Worm (Caenorhabditis elegans) whole organism, L1 larva: ENCODE results near the gene pafo-1.

Experiments used
- aha-1 ChIP-seq: fragments of 150-350 bp; optimal IDR thresholded peaks from 2 replicates; lab custom pipeline; 2014; ENCODE audit warnings: missing biosample characterization, missing genetic modification characterization
- blmp-1 ChIP-seq: fragments of 150-350 bp; optimal IDR thresholded peaks from 2 replicates; lab custom pipeline; 2014; ENCODE audit warnings: missing biosample characterization, missing genetic modification characterization
- ceh-88 ChIP-seq: fragments of 200-800 bp; sonication (Bioruptor generic); IDR thresholded peaks from 2 replicates; pipeline ENCODE4 v1.3.6; 2022; ENCODE audit warnings: missing genetic modification characterization, missing compliant biosample characterization
- dpl-1 ChIP-seq, 3 experiments: fragments of 150-350 bp in 2 of 3; sonication (generic microtip) in 1 of 3; optimal IDR thresholded peaks; 2 replicates each; lab custom pipeline; 2014 to 2017; ENCODE audit warnings: missing biosample characterization in 3 of 3, missing genetic modification characterization in 3 of 3, missing genetic modification reagents in 3 of 3
- dsc-1 ChIP-seq: sonication (generic microtip); optimal IDR thresholded peaks from 2 replicates; lab custom pipeline; 2016; ENCODE audit warnings: mild to moderate bottlenecking, missing genetic modification characterization, missing compliant biosample characterization
- efl-1 ChIP-seq, 4 experiments: fragments of 150-350 bp; optimal IDR thresholded peaks in 3 of 4; peaks in 1 of 4; 1 replicate in 1 of 4; 2 replicates in 3 of 4; lab custom pipeline; 2014; ENCODE audit warnings: missing biosample characterization in 2 of 4, missing genetic modification characterization in 2 of 4, missing genetic modification reagents in 2 of 4
- efl-3 ChIP-seq: fragments of 200-800 bp; sonication (Bioruptor generic); optimal IDR thresholded peaks from 2 replicates; lab custom pipeline; 2018; ENCODE audit warnings: mild to moderate bottlenecking, missing genetic modification characterization, missing compliant biosample characterization
- egl-13 ChIP-seq: sonication (generic microtip); optimal IDR thresholded peaks from 2 replicates; lab custom pipeline; 2016; ENCODE audit warnings: missing genotype, missing genetic modification reagents, missing genetic modification characterization, missing compliant biosample characterization
- egl-27 ChIP-seq, 2 experiments: fragments of 150-350 bp in 1 of 2; sonication (generic microtip); optimal IDR thresholded peaks; 3 replicates each; lab custom pipeline; 2017 to 2018; ENCODE audit warnings: missing biosample characterization in 2 of 2, missing genetic modification characterization in 2 of 2, missing genetic modification reagents in 2 of 2
- elt-2 ChIP-seq: sonication (generic microtip); optimal IDR thresholded peaks from 2 replicates; lab custom pipeline; 2016; ENCODE audit warnings: missing genetic modification characterization, mild to moderate bottlenecking, inconsistent platforms, missing compliant biosample characterization, missing genetic modification reagents
- elt-3 ChIP-seq, 6 experiments: fragments of 150-350 bp in 1 of 6; sonication (generic microtip); optimal IDR thresholded peaks; 2 replicates each; lab custom pipeline; 2017 to 2018; ENCODE audit warnings: missing biosample characterization in 6 of 6, missing genetic modification characterization in 6 of 6, inconsistent platforms in 1 of 6
- fkh-10 ChIP-seq: sonication (generic microtip); optimal IDR thresholded peaks from 2 replicates; lab custom pipeline; 2017; ENCODE audit warnings: missing biosample characterization, missing genetic modification reagents, missing genetic modification characterization
- fkh-4 ChIP-seq: sonication (generic microtip); optimal IDR thresholded peaks from 2 replicates; lab custom pipeline; 2016; ENCODE audit warnings: missing compliant biosample characterization, missing genetic modification characterization, borderline replicate concordance
- grh-1 ChIP-seq: fragments of 200-800 bp; sonication (Bioruptor generic); IDR thresholded peaks from 2 replicates; pipeline ENCODE4 v1.3.6; 2022; ENCODE audit warnings: missing genetic modification reagents, missing genetic modification characterization, missing compliant biosample characterization
- hlh-4 ChIP-seq: sonication (generic microtip); optimal IDR thresholded peaks from 2 replicates; lab custom pipeline; 2016; ENCODE audit warnings: mild to moderate bottlenecking, missing genetic modification characterization, missing compliant biosample characterization
- irx-1 ChIP-seq: sonication (generic microtip); optimal IDR thresholded peaks from 2 replicates; lab custom pipeline; 2016; ENCODE audit warnings: missing genetic modification characterization, missing compliant biosample characterization
- lin-14 ChIP-seq: fragments of 200-800 bp; sonication (Bioruptor generic); optimal IDR thresholded peaks from 2 replicates; lab custom pipeline; 2018; ENCODE audit warnings: mild to moderate bottlenecking, missing genetic modification characterization, moderate library complexity, missing compliant biosample characterization
- lin-35 ChIP-seq, 2 experiments: fragments of 150-350 bp; optimal IDR thresholded peaks; 2 replicates each; lab custom pipeline; 2014; ENCODE audit warnings: missing biosample characterization in 2 of 2, missing genetic modification characterization in 2 of 2, missing genetic modification reagents in 2 of 2
- lir-3 ChIP-seq: sonication (generic microtip); optimal IDR thresholded peaks from 2 replicates; lab custom pipeline; 2016; ENCODE audit warnings: mild to moderate bottlenecking, missing genetic modification characterization, moderate library complexity, missing compliant biosample characterization; ENCODE audit not compliant: poor library complexity
- lsy-2 ChIP-seq, 2 experiments: fragments of 150-350 bp; optimal IDR thresholded peaks; 2 replicates each; lab custom pipeline; 2014; ENCODE audit warnings: missing biosample characterization in 2 of 2, missing genetic modification characterization in 2 of 2
- mab-9 ChIP-seq: fragments of 200-800 bp; sonication (Bioruptor generic); IDR thresholded peaks from 2 replicates; pipeline ENCODE4 v1.3.6; 2022; ENCODE audit warnings: missing genetic modification reagents, missing genetic modification characterization, missing compliant biosample characterization
- mdl-1 ChIP-seq, 2 experiments: fragments of 150-350 bp; optimal IDR thresholded peaks; 2 replicates each; lab custom pipeline; 2014 to 2017; ENCODE audit warnings: missing biosample characterization in 2 of 2, missing genetic modification characterization in 2 of 2, inconsistent platforms in 1 of 2
- nhr-71 ChIP-seq: sonication (generic microtip); optimal IDR thresholded peaks from 2 replicates; lab custom pipeline; 2016; ENCODE audit warnings: mild to moderate bottlenecking, missing genetic modification characterization, moderate library complexity, missing compliant biosample characterization
- nhr-77 ChIP-seq: fragments of 150-350 bp; optimal IDR thresholded peaks from 2 replicates; lab custom pipeline; 2014; ENCODE audit warnings: missing biosample characterization, missing genetic modification characterization
- nhr-84 ChIP-seq: sonication (generic microtip); optimal IDR thresholded peaks from 2 replicates; lab custom pipeline; 2017; ENCODE audit warnings: missing biosample characterization, missing genetic modification characterization
- nhr-85 ChIP-seq: sonication (generic microtip); peaks from one replicate; lab custom pipeline; 2016; ENCODE audit warnings: missing genetic modification characterization, inconsistent platforms, missing compliant biosample characterization
- pax-3 ChIP-seq: fragments of 200-800 bp; sonication (Bioruptor generic); optimal IDR thresholded peaks from 2 replicates; lab custom pipeline; 2018; ENCODE audit warnings: mild to moderate bottlenecking, missing genetic modification characterization, moderate library complexity, missing compliant biosample characterization
- sup-37 ChIP-seq: fragments of 200-800 bp; sonication (Bioruptor generic); optimal IDR thresholded peaks from 2 replicates; lab custom pipeline; 2018; ENCODE audit warnings: mild to moderate bottlenecking, missing genetic modification characterization, missing compliant biosample characterization
- unc-62 ChIP-seq: fragments of 150-350 bp; optimal IDR thresholded peaks from 2 replicates; lab custom pipeline; 2014; ENCODE audit warnings: missing biosample characterization, missing genetic modification reagents, missing genetic modification characterization
- unc-86 ChIP-seq: sonication (generic microtip); optimal IDR thresholded peaks from 2 replicates; lab custom pipeline; 2016; ENCODE audit warnings: missing genetic modification characterization, missing compliant biosample characterization
- xbp-1 ChIP-seq: sonication (generic microtip); optimal IDR thresholded peaks from 2 replicates; lab custom pipeline; 2016; ENCODE audit warnings: missing genetic modification characterization, missing compliant biosample characterization
- zag-1 ChIP-seq: fragments of 150-350 bp; optimal IDR thresholded peaks from 2 replicates; lab custom pipeline; 2014; ENCODE audit warnings: missing biosample characterization, missing genetic modification characterization

The pafo-1 gene

ce11 chrV:11497475-11497874 lies 24.0 kb upstream of the pafo-1 start:
- TF ChIP-seq elt-3 (tag; optimal IDR thresholded peaks at IDR 0.05; lab: Kevin White, UChicago) (no peak), elt-2 (tag; lab: Kevin White, UChicago) (no peak), pax-3 (no peak), fkh-10 (GFP tag; lab: Kevin White, UChicago) (no peak), sup-37 (GFP tag; lab: Kevin White, UChicago) (no peak), efl-3 (GFP tag; lab: Kevin White, UChicago) (no peak)

ce11 chrV:11499786-11500185 lies 21.7 kb upstream of the pafo-1 start:
- TF ChIP-seq aha-1 (tag; lab: Kevin White, UChicago), result no peak
- TF ChIP-seq lin-14 (GFP tag; lab: Kevin White, UChicago), result peak; percentile 48
- TF ChIP-seq nhr-71 (tag; lab: Kevin White, UChicago), result no peak
- TF ChIP-seq egl-27 (tag; optimal IDR thresholded peaks at IDR 0.05; lab: Kevin White, UChicago), result no peak
- TF ChIP-seq mab-9 (GFP tag; lab: Robert Waterston, UW), result no peak
- no peak for TF ChIP-seq mdl-1 (tag; optimal IDR thresholded peaks at IDR 0.05; lab: Kevin White, UChicago)
- no peak for TF ChIP-seq fkh-4 (tag; lab: Kevin White, UChicago)
- peak; percentile 40 for TF ChIP-seq blmp-1 (tag; lab: Kevin White, UChicago)
- TF ChIP-seq lir-3 (tag; lab: Kevin White, UChicago), result no peak
- TF ChIP-seq unc-62, result no peak
- no peak for TF ChIP-seq zag-1
- no peak for TF ChIP-seq egl-13
- TF ChIP-seq fkh-10 (GFP tag; lab: Kevin White, UChicago), result no peak
- no peak for TF ChIP-seq irx-1 (tag; lab: Kevin White, UChicago)
- TF ChIP-seq hlh-4 (tag; lab: Kevin White, UChicago), result no peak

- peak; percentile 33 for TF ChIP-seq blmp-1 (tag; lab: Kevin White, UChicago)
- TF ChIP-seq unc-86 (tag; lab: Kevin White, UChicago), result no peak
- TF ChIP-seq nhr-77 (tag; lab: Kevin White, UChicago), result no peak
- TF ChIP-seq unc-62, result no peak
- no peak for TF ChIP-seq efl-1 (optimal IDR thresholded peaks at IDR 0.05; lab: Kevin White, UChicago)
- TF ChIP-seq efl-1 (GFP tag; optimal IDR thresholded peaks at IDR 0.05 in 1 of 2; lab: Kevin White, UChicago), result peak in 1 of 2 experiments; percentile 64
- TF ChIP-seq nhr-84, result no peak
- no peak for TF ChIP-seq nhr-71 (tag; lab: Kevin White, UChicago)
Measured at ce11 chrV:11500980-11501379, 20.5 kb upstream of the pafo-1 start.

ce11 chrV:11503081-11503751 lies 18.3 kb upstream of the pafo-1 start, which contains the start of gene C55A6.12:
Gene C55A6.12 (minus strand): TSS chrV:11503131.
- TF ChIP-seq nhr-85 (peak; percentile 28), dpl-1 (GFP tag; optimal IDR thresholded peaks at IDR 0.05; lab: Kevin White, UChicago) (peak; percentile 27 to 68 (median 65)), ceh-88 (no peak), grh-1 (GFP tag; lab: Robert Waterston, UW) (peak; percentile 49; the same call in 1 of the 2 replicates), efl-1 (optimal IDR thresholded peaks at IDR 0.05; lab: Kevin White, UChicago) (peak in 1 of 2 experiments; percentile 74), efl-1 (GFP tag; optimal IDR thresholded peaks at IDR 0.05 in 1 of 2; lab: Kevin White, UChicago) (peak; percentile 77 to 96), lin-35 (GFP tag; optimal IDR thresholded peaks at IDR 0.05; lab: Kevin White, UChicago) (peak; percentile 25 to 77), lsy-2 (tag; optimal IDR thresholded peaks at IDR 0.05; lab: Kevin White, UChicago) (peak in 1 of 2 experiments; percentile 24), xbp-1 (peak; percentile 48), dsc-1 (tag; lab: Kevin White, UChicago) (no peak)
